Fruit fly (Drosophila melanogaster) whole organism, embryonic: ENCODE results near the gene CG9166.

Experiments
- Asciz ChIP-seq: fragments of 200-800 bp; sonication (Bioruptor generic); optimal IDR thresholded peaks from 2 replicates; lab custom pipeline; 2017; ENCODE audit warnings: missing biosample characterization, mild to moderate bottlenecking, missing genetic modification characterization, missing genetic modification reagents
- CG10209 ChIP-seq: fragments of 200-800 bp; sonication (Bioruptor generic); optimal IDR thresholded peaks from 3 replicates; lab custom pipeline; 2017; ENCODE audit warnings: missing biosample characterization, mild to moderate bottlenecking, missing genetic modification characterization, missing genetic modification reagents
- CG10462 ChIP-seq: fragments of 200-800 bp; sonication (Bioruptor generic); optimal IDR thresholded peaks from 2 replicates; lab custom pipeline; 2016; ENCODE audit warnings: missing biosample characterization, missing genetic modification characterization
- CG10565 ChIP-seq: fragments of 200-800 bp; sonication (Bioruptor generic); optimal IDR thresholded peaks from 3 replicates; lab custom pipeline; 2016; ENCODE audit warnings: missing biosample characterization, mild to moderate bottlenecking, missing genetic modification characterization
- CG10959 ChIP-seq: fragments of 200-800 bp; sonication (Bioruptor generic); IDR thresholded peaks from 2 replicates; pipeline ENCODE4 v1.3.6; 2022; ENCODE audit warnings: missing biosample characterization, missing genetic modification characterization
- CG11093 ChIP-seq: fragments of 200-800 bp; sonication (Bioruptor generic); IDR thresholded peaks from 3 replicates; pipeline ENCODE4 v1.3.6; 2022; ENCODE audit warnings: missing biosample characterization, missing genetic modification characterization
- CG11398 ChIP-seq: fragments of 200-800 bp; sonication (Bioruptor generic); optimal IDR thresholded peaks from 2 replicates; lab custom pipeline; 2016; ENCODE audit warnings: missing biosample characterization, missing genetic modification characterization
- CG14710 ChIP-seq: fragments of 200-800 bp; sonication (Bioruptor generic); optimal IDR thresholded peaks from 3 replicates; lab custom pipeline; 2019; ENCODE audit warnings: missing biosample characterization, mild to moderate bottlenecking, missing genetic modification characterization, moderate library complexity
- CG1529 ChIP-seq: fragments of 200-800 bp; sonication (Bioruptor generic); optimal IDR thresholded peaks from 3 replicates; lab custom pipeline; 2018; ENCODE audit warnings: missing biosample characterization, missing genetic modification characterization
- CG15479 ChIP-seq: fragments of 200-800 bp; sonication (Bioruptor generic); optimal IDR thresholded peaks from 3 replicates; lab custom pipeline; 2019; ENCODE audit warnings: missing biosample characterization, mild to moderate bottlenecking, missing genetic modification characterization, moderate library complexity
- CG15514 ChIP-seq: fragments of 200-800 bp; sonication (Bioruptor generic); optimal IDR thresholded peaks from 3 replicates; lab custom pipeline; 2017; ENCODE audit warnings: missing biosample characterization, missing genetic modification characterization, mild to moderate bottlenecking, moderate library complexity, missing genetic modification reagents
- CG1602 ChIP-seq: fragments of 200-800 bp; sonication (Bioruptor generic); optimal IDR thresholded peaks from 3 replicates; lab custom pipeline; 2016; ENCODE audit warnings: missing biosample characterization, missing genetic modification characterization
- CG17328 ChIP-seq: fragments of 200-800 bp; sonication (Bioruptor generic); IDR thresholded peaks from 2 replicates; pipeline ENCODE4 v1.3.6; 2022; ENCODE audit warnings: missing biosample characterization, missing genetic modification characterization
- CG2199 ChIP-seq: fragments of 200-800 bp; sonication (Bioruptor generic); IDR thresholded peaks from 3 replicates; pipeline ENCODE4 v1.3.6; 2022; ENCODE audit warnings: missing biosample characterization, missing genetic modification characterization
- CG32532 ChIP-seq: fragments of 200-800 bp; sonication (Bioruptor generic); IDR thresholded peaks from 2 replicates; pipeline ENCODE4 v1.3.6; 2022; ENCODE audit warnings: missing biosample characterization, missing genetic modification characterization
- CG3726 ChIP-seq: fragments of 200-800 bp; sonication (Bioruptor generic); IDR thresholded peaks from 3 replicates; pipeline ENCODE4, ENCODE4 v1.3.6; 2022; ENCODE audit warnings: missing biosample characterization, missing genetic modification characterization
- CG3838 ChIP-seq: fragments of 200-800 bp; sonication (Bioruptor generic); optimal IDR thresholded peaks from 3 replicates; lab custom pipeline; 2016; ENCODE audit warnings: missing biosample characterization, missing genetic modification characterization
- CG4360 ChIP-seq: fragments of 200-800 bp; sonication (Bioruptor generic); IDR thresholded peaks from 2 replicates; pipeline ENCODE4 v1.3.6; 2022; ENCODE audit warnings: missing biosample characterization, missing genetic modification characterization
- CG7839 ChIP-seq: fragments of 200-800 bp; sonication (Bioruptor generic); optimal IDR thresholded peaks from 3 replicates; lab custom pipeline; 2018; ENCODE audit warnings: missing biosample characterization, mild to moderate bottlenecking, missing genetic modification characterization, moderate library complexity
- CG9797 ChIP-seq: fragments of 200-800 bp; sonication (Bioruptor generic); optimal IDR thresholded peaks from 3 replicates; lab custom pipeline; 2018; ENCODE audit warnings: missing biosample characterization, mild to moderate bottlenecking, missing genetic modification characterization
- CkIIα-i1 ChIP-seq: fragments of 200-800 bp; sonication (Bioruptor generic); IDR thresholded peaks from 2 replicates; pipeline ENCODE4 v1.3.6; 2022; ENCODE audit warnings: missing biosample characterization, missing genetic modification characterization
- Doc3 ChIP-seq: fragments of 200-800 bp; sonication (Bioruptor generic); IDR thresholded peaks from 3 replicates; pipeline ENCODE4 v1.3.6; 2022; ENCODE audit warnings: missing biosample characterization, missing genetic modification characterization; ENCODE audit not compliant: partially characterized antibody
- Elba2 ChIP-seq: fragments of 200-800 bp; sonication (Bioruptor generic); optimal IDR thresholded peaks from 3 replicates; lab custom pipeline; 2016; ENCODE audit warnings: missing biosample characterization, missing genetic modification characterization
- Ets65A ChIP-seq: fragments of 200-800 bp; sonication (Bioruptor generic); peaks from one replicate; lab custom pipeline; 2016; ENCODE audit warnings: missing biosample characterization, missing genetic modification characterization
- GATAe ChIP-seq: fragments of 200-800 bp; sonication (Bioruptor generic); conservative IDR thresholded peaks from 2 replicates; pipeline ENCODE4 v1.3.6; 2022; ENCODE audit warnings: missing biosample characterization, missing genetic modification characterization
- Hand ChIP-seq: fragments of 200-800 bp; sonication (Bioruptor generic); optimal IDR thresholded peaks from 2 replicates; lab custom pipeline; 2017; ENCODE audit warnings: mild to moderate bottlenecking, missing biosample characterization, missing genetic modification reagents, missing genetic modification characterization
- Lpt ChIP-seq: fragments of >200 bp; optimal IDR thresholded peaks from 2 replicates; lab custom pipeline; 2018; ENCODE audit warnings: missing biosample characterization, missing genetic modification characterization
- Neu2 ChIP-seq: fragments of 200-800 bp; sonication (Bioruptor generic); optimal IDR thresholded peaks from 3 replicates; lab custom pipeline; 2016; ENCODE audit warnings: missing biosample characterization, missing genetic modification characterization, borderline replicate concordance
- Rx ChIP-seq: fragments of 200-800 bp; sonication (Bioruptor generic); IDR thresholded peaks from 2 replicates; pipeline ENCODE4 v1.3.6; 2022; ENCODE audit warnings: missing biosample characterization, missing genetic modification characterization
- Trl ChIP-seq, 3 experiments: fragments of >200 bp in 2 of 3; fragments of 200-800 bp in 1 of 3; sonication (Bioruptor generic) in 1 of 3; optimal IDR thresholded peaks; 2 replicates in 1 of 3; 3 replicates in 2 of 3; lab custom pipeline; 2016 to 2017; ENCODE audit warnings: missing biosample characterization in 1 of 3, missing genetic modification characterization in 1 of 3
- Vsx1 ChIP-seq: fragments of 200-800 bp; sonication (Bioruptor generic); optimal IDR thresholded peaks from 2 replicates; lab custom pipeline; 2017; ENCODE audit warnings: missing biosample characterization, mild to moderate bottlenecking, missing genetic modification characterization, missing genetic modification reagents
- Xbp1 ChIP-seq: fragments of 200-800 bp; sonication (Bioruptor generic); optimal IDR thresholded peaks from 3 replicates; lab custom pipeline; 2016; ENCODE audit warnings: missing biosample characterization, mild to moderate bottlenecking, missing genetic modification characterization
- cad ChIP-seq: fragments of >200 bp; optimal IDR thresholded peaks from 2 replicates; lab custom pipeline; 2017; ENCODE audit warnings: missing biosample characterization, missing genetic modification characterization
- dm ChIP-seq: fragments of 200-800 bp; sonication (Bioruptor generic); optimal IDR thresholded peaks from 3 replicates; lab custom pipeline; 2016; ENCODE audit warnings: missing biosample characterization, missing genetic modification characterization
- dysf ChIP-seq: fragments of 200-800 bp; sonication (Bioruptor generic); IDR thresholded peaks from 3 replicates; pipeline ENCODE4 v1.3.6; 2022; ENCODE audit warnings: missing biosample characterization, missing genetic modification characterization
- esg ChIP-seq: fragments of 200-800 bp; sonication (Bioruptor generic); conservative IDR thresholded peaks from 2 replicates; pipeline ENCODE4 v1.3.6; 2022; ENCODE audit warnings: missing biosample characterization, missing genetic modification characterization
- gcm ChIP-seq: fragments of 200-800 bp; sonication (Bioruptor generic); optimal IDR thresholded peaks from 2 replicates; lab custom pipeline; 2019; ENCODE audit warnings: missing biosample characterization, mild to moderate bottlenecking, missing genetic modification characterization, moderate library complexity
- gem ChIP-seq: fragments of 200-800 bp; sonication (Bioruptor generic); optimal IDR thresholded peaks from 2 replicates; lab custom pipeline; 2019; ENCODE audit warnings: missing biosample characterization, mild to moderate bottlenecking, missing genetic modification characterization, moderate library complexity
- insv ChIP-seq, 2 experiments: fragments of 200-800 bp; sonication (Bioruptor generic); optimal IDR thresholded peaks; 3 replicates each; lab custom pipeline; 2016 to 2018; ENCODE audit warnings: missing biosample characterization in 2 of 2, missing genetic modification characterization in 2 of 2
- jumu ChIP-seq: fragments of 200-800 bp; sonication (Bioruptor generic); optimal IDR thresholded peaks from 3 replicates; lab custom pipeline; 2016; ENCODE audit warnings: missing biosample characterization, missing genetic modification characterization
- ken ChIP-seq: fragments of 200-800 bp; sonication (Bioruptor generic); IDR thresholded peaks from 3 replicates; pipeline ENCODE4 v1.3.6; 2022; ENCODE audit warnings: missing biosample characterization, missing genetic modification characterization
- lilli ChIP-seq: fragments of 200-800 bp; sonication (Bioruptor generic); optimal IDR thresholded peaks from 3 replicates; lab custom pipeline; 2016; ENCODE audit warnings: missing biosample characterization, missing genetic modification characterization
- mirr ChIP-seq: fragments of 200-800 bp; sonication (Bioruptor generic); optimal IDR thresholded peaks from 3 replicates; lab custom pipeline; 2018; ENCODE audit warnings: missing biosample characterization, mild to moderate bottlenecking, missing genetic modification characterization
- pzg ChIP-seq: fragments of 200-800 bp; sonication (Bioruptor generic); optimal IDR thresholded peaks from 3 replicates; lab custom pipeline; 2018; ENCODE audit warnings: missing biosample characterization, mild to moderate bottlenecking, missing genetic modification characterization, moderate library complexity
- ranshi ChIP-seq: fragments of 200-800 bp; sonication (Bioruptor generic); IDR thresholded peaks from 2 replicates; pipeline ENCODE4 v1.3.6; 2022; ENCODE audit warnings: missing biosample characterization, missing genetic modification characterization
- stc ChIP-seq: fragments of 200-800 bp; sonication (Bioruptor generic); IDR thresholded peaks from 2 replicates; pipeline ENCODE4 v1.3.6; 2022; ENCODE audit warnings: missing biosample characterization, missing genetic modification characterization
- unc-4 ChIP-seq: fragments of 200-800 bp; sonication (Bioruptor generic); IDR thresholded peaks from 2 replicates; pipeline ENCODE4 v1.3.6; 2022; ENCODE audit warnings: missing biosample characterization, missing genetic modification characterization; ENCODE audit not compliant: partially characterized antibody
- z ChIP-seq: fragments of 200-800 bp; sonication (Bioruptor generic); IDR thresholded peaks from 3 replicates; pipeline ENCODE4 v1.3.6; 2022; ENCODE audit warnings: missing biosample characterization, missing genetic modification characterization

Gene CG9166

DNA sequence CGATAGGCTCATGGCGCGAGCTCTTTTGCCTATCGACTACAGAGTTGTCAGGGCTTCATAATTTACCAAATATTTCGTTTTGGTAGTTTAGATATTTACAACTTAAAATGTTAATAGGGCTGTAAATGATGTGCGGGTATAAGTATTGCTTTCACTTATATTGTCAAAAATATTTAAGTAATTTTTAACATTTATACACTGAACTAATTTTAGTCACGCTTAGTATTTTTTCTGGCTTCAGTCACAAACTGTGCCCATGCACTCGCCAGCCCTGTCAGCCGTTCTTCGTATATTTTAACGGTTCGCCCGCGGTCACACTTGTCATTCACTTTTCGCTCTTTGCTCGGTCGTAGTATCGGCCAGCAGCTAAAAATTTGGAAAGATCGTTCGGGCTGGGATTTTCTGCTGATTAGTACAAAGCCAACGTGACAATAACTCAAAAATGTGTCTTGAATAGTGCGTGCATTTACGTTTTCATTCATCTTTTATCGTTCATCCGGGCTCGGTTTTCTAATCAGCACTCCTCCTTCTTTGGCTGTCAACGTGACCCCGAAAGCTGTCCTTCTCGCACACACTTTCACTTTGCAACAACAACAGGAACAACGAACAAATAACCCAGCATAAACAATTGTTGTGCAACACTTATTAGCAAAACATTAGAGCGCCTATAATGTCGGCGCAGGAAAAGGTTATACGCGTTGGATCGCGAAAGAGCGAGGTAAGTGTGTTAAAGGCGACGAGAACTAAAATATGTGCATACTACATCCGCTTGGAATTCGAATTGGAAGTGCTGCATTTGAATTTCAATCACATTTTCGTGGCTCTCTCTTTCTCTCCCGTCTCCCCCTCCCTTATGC lies 16.1 kb upstream of the CG9166 start, which contains the start of the genes Hmbs and CG2211 (continued):
- TF ChIP-seq Trl (optimal IDR thresholded peaks at IDR 0.05; lab: Kevin White, UChicago) = no peak
- TF ChIP-seq Trl (GFP tag; optimal IDR thresholded peaks at IDR 0.05; lab: Kevin White, UChicago) = peak; percentile 89
- peak; percentile 84 for TF ChIP-seq ranshi (GFP tag; lab: Robert Waterston, UW)
- TF ChIP-seq Xbp1 = peak; percentile 91
- TF ChIP-seq CG2199 (GFP tag; lab: Robert Waterston, UW) = no peak
- peak; percentile 89 for TF ChIP-seq CG17328 (GFP tag; lab: Robert Waterston, UW)
- TF ChIP-seq CG7839 (tag; lab: Kevin White, UChicago) = peak; percentile 86
- TF ChIP-seq gcm = peak; percentile 35
- peak; percentile 95 for TF ChIP-seq lilli
- peak; percentile 69 for TF ChIP-seq CG10462 (GFP tag; lab: Kevin White, UChicago)
- peak; percentile 98 for TF ChIP-seq CG9797
- peak; percentile 88 for TF ChIP-seq CG1602 (GFP tag; lab: Kevin White, UChicago)
- TF ChIP-seq Doc3 (GFP tag; lab: Robert Waterston, UW) = no peak
- TF ChIP-seq esg = peak; percentile 75
- TF ChIP-seq z (GFP tag; lab: Robert Waterston, UW) = no peak
- peak; percentile 75 for TF ChIP-seq Rx (GFP tag; lab: Robert Waterston, UW)
- no peak; the same call in 1 of the 2 replicates for TF ChIP-seq GATAe
- TF ChIP-seq Lpt (GFP tag; lab: Kevin White, UChicago) = no peak
- no peak for TF ChIP-seq cad
- peak; percentile 61 for TF ChIP-seq Neu2 (GFP tag; lab: Kevin White, UChicago)
- TF ChIP-seq pzg = peak; percentile 95
- TF ChIP-seq CG32532 (GFP tag; lab: Robert Waterston, UW) = peak; percentile 90
- peak; percentile 98 for TF ChIP-seq Ets65A (GFP tag; lab: Kevin White, UChicago)
- TF ChIP-seq Elba2 (GFP tag; lab: Kevin White, UChicago) = peak; percentile 84
- TF ChIP-seq Asciz (GFP tag; lab: Kevin White, UChicago) = peak; percentile 30
- peak; percentile 57 for TF ChIP-seq CG11398 (GFP tag; lab: Kevin White, UChicago)
- TF ChIP-seq CG15514 (GFP tag; lab: Kevin White, UChicago) = peak; percentile 94
- TF ChIP-seq CG10209 (GFP tag; lab: Kevin White, UChicago) = peak; percentile 80
- TF ChIP-seq ken (GFP tag; lab: Robert Waterston, UW) = peak; percentile 81
- no peak for TF ChIP-seq CkIIα-i1 (GFP tag; lab: Robert Waterston, UW)
- peak; percentile 67 for TF ChIP-seq CG10959 (GFP tag; lab: Robert Waterston, UW)
- TF ChIP-seq jumu (GFP tag; lab: Kevin White, UChicago) = peak; percentile 84
- peak; percentile 95 for TF ChIP-seq CG14710
- TF ChIP-seq CG1529 (GFP tag; lab: Kevin White, UChicago) = peak; percentile 44
- peak; percentile 75 for TF ChIP-seq stc (GFP tag; lab: Robert Waterston, UW)
- peak; percentile 76; the same call in 2 of the 3 replicates for TF ChIP-seq CG11093 (GFP tag; lab: Robert Waterston, UW)
- peak; percentile 23 for TF ChIP-seq Hand (GFP tag; lab: Kevin White, UChicago)
- peak; percentile 89 for TF ChIP-seq dysf
- peak; percentile 78 for TF ChIP-seq CG3838 (GFP tag; lab: Kevin White, UChicago)
- TF ChIP-seq gem (tag; lab: Kevin White, UChicago) = peak; percentile 89
- peak; percentile 66; the same call in 1 of the 2 replicates for TF ChIP-seq CG4360
- TF ChIP-seq unc-4 (GFP tag; lab: Robert Waterston, UW) = peak; percentile 48; the same call in 1 of the 2 replicates
- peak; percentile 74; the same call in 2 of the 3 replicates for TF ChIP-seq CG3726 (GFP tag; lab: Robert Waterston, UW)
- peak; percentile 23 for TF ChIP-seq Vsx1
- peak; percentile 38 to 93 for TF ChIP-seq insv (GFP tag; optimal IDR thresholded peaks at IDR 0.05; lab: Kevin White, UChicago)
- TF ChIP-seq mirr (GFP tag; lab: Kevin White, UChicago) = peak; percentile 80
- peak; percentile 73 for TF ChIP-seq CG10565 (GFP tag; lab: Kevin White, UChicago)
- no peak for TF ChIP-seq CG15479 (GFP tag; lab: Kevin White, UChicago)
- peak; percentile 86 for TF ChIP-seq dm
